Worm (Caenorhabditis elegans): ENCODE results near the gene abu-10.
A peak's percentile ranks its signal among the peaks of the same experiment; 100 is the strongest.

Gene abu-10

ce11 chrX:3788483-3788882 lies 9.5 kb upstream of the abu-10 start:
- TF ChIP-seq nhr-10 (tag; optimal IDR thresholded peaks at IDR 0.05), result no peak
- TF ChIP-seq daf-19 (GFP tag; conservative IDR thresholded peaks at IDR 0.05), result no peak
- TF ChIP-seq nhr-28 (tag; optimal IDR thresholded peaks at IDR 0.05), result peak; percentile 52
- TF ChIP-seq nhr-41 (GFP tag; IDR thresholded peaks at IDR 0.05), result no peak
- no peak for TF ChIP-seq attf-4 (tag; optimal IDR thresholded peaks at IDR 0.05)
- peak; percentile 20 for TF ChIP-seq mxl-3 (GFP tag; optimal IDR thresholded peaks at IDR 0.05)
- TF ChIP-seq aha-1 (tag), result peak; percentile 91
- no peak for TF ChIP-seq ztf-11 (tag; optimal IDR thresholded peaks at IDR 0.05)
- peak; percentile 95 for TF ChIP-seq ama-1 (optimal IDR thresholded peaks at IDR 0.05)
- no peak for TF ChIP-seq dmd-6 (GFP tag; IDR thresholded peaks at IDR 0.05)
- TF ChIP-seq mep-1 (tag; optimal IDR thresholded peaks at IDR 0.05), result peak; percentile 79
- no peak for TF ChIP-seq dmd-8 (GFP tag; IDR thresholded peaks at IDR 0.05)
- no peak for TF ChIP-seq duxl-1 (tag; optimal IDR thresholded peaks at IDR 0.05; ENCODE audit: poor library complexity)
- peak; percentile 87 for TF ChIP-seq nhr-25 (tag; optimal IDR thresholded peaks at IDR 0.05; ENCODE audit: borderline replicate concordance, insufficient read depth)
- peak; percentile 39 for TF ChIP-seq hlh-11 (tag; optimal IDR thresholded peaks at IDR 0.05)
- TF ChIP-seq F44E2.7 (GFP tag; IDR thresholded peaks at IDR 0.05), result no peak
- TF ChIP-seq nhr-6 (tag; optimal IDR thresholded peaks at IDR 0.05), result peak; percentile 19
- peak; percentile 10 for TF ChIP-seq nhr-102 (tag; optimal IDR thresholded peaks at IDR 0.05)
- TF ChIP-seq daf-16 (GFP tag; optimal IDR thresholded peaks at IDR 0.05), result peak in 1 of 2 experiments; percentile 93
- TF ChIP-seq daf-16 (tag; optimal IDR thresholded peaks at IDR 0.05), result peak; percentile 44
- peak; percentile 73 for TF ChIP-seq dve-1 (tag; optimal IDR thresholded peaks at IDR 0.05; ENCODE audit: insufficient read depth)
- no peak for TF ChIP-seq zip-2 (tag; optimal IDR thresholded peaks at IDR 0.05)
- TF ChIP-seq fkh-10 (GFP tag; optimal IDR thresholded peaks at IDR 0.05), result no peak
- TF ChIP-seq D1046.2 (GFP tag; IDR thresholded peaks at IDR 0.05), result no peak
- TF ChIP-seq nhr-237 (tag; optimal IDR thresholded peaks at IDR 0.05), result no peak
- peak; percentile 45 for TF ChIP-seq nhr-11 (tag; optimal IDR thresholded peaks at IDR 0.05)
- TF ChIP-seq hlh-30 (tag; optimal IDR thresholded peaks at IDR 0.05; ENCODE audit: insufficient read depth), result peak; percentile 78
- no peak for TF ChIP-seq tra-1 (GFP tag; IDR thresholded peaks at IDR 0.05)
- 0 out of 2 replicates have a peak, but pooled peaks have one; percentile 52 for TF ChIP-seq mdt-29 (GFP tag; IDR thresholded peaks at IDR 0.05)
- no peak for TF ChIP-seq pha-4 (GFP tag; IDR thresholded peaks at IDR 0.05)
- TF ChIP-seq pha-4 (tag; optimal IDR thresholded peaks at IDR 0.05), result peak; percentile 43
- TF ChIP-seq R02D3.7 (tag; optimal IDR thresholded peaks at IDR 0.05), result no peak
- TF ChIP-seq mdl-1 (tag; optimal IDR thresholded peaks at IDR 0.05), result peak; percentile 28 to 66
- no peak for TF ChIP-seq ces-1 (GFP tag; optimal IDR thresholded peaks at IDR 0.05)
- peak in 1 of 2 experiments; percentile 30 for TF ChIP-seq lsy-2 (tag; optimal IDR thresholded peaks at IDR 0.05)
- 0 out of 2 replicates have a peak, but pooled peaks have one; percentile 24 for TF ChIP-seq ceh-20 (GFP tag; IDR thresholded peaks at IDR 0.05)
- no peak for TF ChIP-seq lin-1 (GFP tag; IDR thresholded peaks at IDR 0.05)
- no peak for TF ChIP-seq rbr-2 (tag; optimal IDR thresholded peaks at IDR 0.05)
- no peak for TF ChIP-seq set-16 (GFP tag; IDR thresholded peaks at IDR 0.05)

ce11 chrX:3791098-3791497 lies 6.9 kb upstream of the abu-10 start:
- TF ChIP-seq rbr-2 (tag; optimal IDR thresholded peaks at IDR 0.05) (no peak), lin-15B (tag; optimal IDR thresholded peaks at IDR 0.05) (no peak), nhr-76 (tag; optimal IDR thresholded peaks at IDR 0.05) (no peak), unc-62 (GFP tag; optimal IDR thresholded peaks at IDR 0.05 in 1 of 2) (peak in 1 of 2 experiments; percentile 73), unc-62 (tag; optimal IDR thresholded peaks at IDR 0.05) (no peak), lsy-2 (tag; optimal IDR thresholded peaks at IDR 0.05) (no peak)
